Fruit fly (Drosophila melanogaster): ENCODE measurements around the gene CG6154.

The CG6154 gene

dm6 chr3R:26258384-26258819 is 4.1 kb upstream of the CG6154 start (continued):
- TF ChIP-seq Trl (optimal IDR thresholded peaks at IDR 0.05) (peak; percentile 73 to 87), Trl (GFP tag; optimal IDR thresholded peaks at IDR 0.05) (no peak), Rfx (GFP tag; IDR thresholded peaks at IDR 0.05) (peak; percentile 27; the same call in 1 of the 2 replicates), Pdp1 (GFP tag; optimal IDR thresholded peaks at IDR 0.05) (peak in 1 of 2 experiments; percentile 90), Ets97D (GFP tag; optimal IDR thresholded peaks at IDR 0.05) (no peak), CG34376 (GFP tag; optimal IDR thresholded peaks at IDR 0.05) (peak; percentile 45), sqz (GFP tag; optimal IDR thresholded peaks at IDR 0.05) (peak; percentile 80), CG18011 (GFP tag; optimal IDR thresholded peaks at IDR 0.05) (no peak), hbn (GFP tag; IDR thresholded peaks at IDR 0.05; ENCODE audit: partially characterized antibody) (no peak)

dm6 chr3R:26258955-26259354 is 3.5 kb upstream of the CG6154 start:
- TF ChIP-seq gcm (GFP tag; optimal IDR thresholded peaks at IDR 0.05) (peak; percentile 35), her (GFP tag; optimal IDR thresholded peaks at IDR 0.05) (no peak), gsb-n (tag; optimal IDR thresholded peaks at IDR 0.05) (peak; percentile 12), Hr78 (GFP tag; optimal IDR thresholded peaks at IDR 0.05) (peak in 1 of 2 experiments; percentile 74), CG14860 (GFP tag; IDR thresholded peaks at IDR 0.05; ENCODE audit: partially characterized antibody) (no peak), Hmx (GFP tag; optimal IDR thresholded peaks at IDR 0.05) (no peak), CG7556 (GFP tag; optimal IDR thresholded peaks at IDR 0.05) (no peak), crol (GFP tag; IDR thresholded peaks at IDR 0.05) (no peak), lab (GFP tag; optimal IDR thresholded peaks at IDR 0.05) (peak; percentile 28), CG12769 (tag; optimal IDR thresholded peaks at IDR 0.05) (peak; percentile 35), Pdp1 (GFP tag; optimal IDR thresholded peaks at IDR 0.05) (peak in 1 of 2 experiments; percentile 99), CG10321 (GFP tag; IDR thresholded peaks at IDR 0.05) (peak; percentile 71), Deaf1 (tag; optimal IDR thresholded peaks at IDR 0.05) (peak; percentile 61), Abd-B (GFP tag; optimal IDR thresholded peaks at IDR 0.05) (peak; percentile 4), bcd (GFP tag; optimal IDR thresholded peaks at IDR 0.05) (no peak), Neu2 (GFP tag; optimal IDR thresholded peaks at IDR 0.05; ENCODE audit: borderline replicate concordance) (no peak), kni (GFP tag; optimal IDR thresholded peaks at IDR 0.05) (peak; percentile 28), ci (GFP tag; IDR thresholded peaks at IDR 0.05) (peak; percentile 50; the same call in 1 of the 3 replicates), cad (GFP tag; optimal IDR thresholded peaks at IDR 0.05) (peak; percentile 53), CG3995 (GFP tag; optimal IDR thresholded peaks at IDR 0.05) (peak; percentile 3), CG7271 (tag; optimal IDR thresholded peaks at IDR 0.05) (peak; percentile 10), CG2199 (GFP tag; IDR thresholded peaks at IDR 0.05) (peak; percentile 68; the same call in 1 of the 3 replicates), ERR (GFP tag; optimal IDR thresholded peaks at IDR 0.05) (peak; percentile 99), Med (GFP tag) (peak; percentile 77), sqz (GFP tag; optimal IDR thresholded peaks at IDR 0.05) (peak; percentile 58), al (GFP tag; IDR thresholded peaks at IDR 0.05) (no peak), CG11504 (tag; optimal IDR thresholded peaks at IDR 0.05) (peak; percentile 100), HLHmδ (GFP tag; optimal IDR thresholded peaks at IDR 0.05) (peak; percentile 42), Opbp (GFP tag; IDR thresholded peaks at IDR 0.05; ENCODE audit: partially characterized antibody) (0 out of 3 replicates have a peak, but pooled peaks have one; percentile 44), CG1832 (GFP tag; optimal IDR thresholded peaks at IDR 0.05) (peak; percentile 49), Xbp1 (GFP tag; optimal IDR thresholded peaks at IDR 0.05) (peak; percentile 40), CG15514 (GFP tag; optimal IDR thresholded peaks at IDR 0.05) (peak; percentile 5), pzg (GFP tag; optimal IDR thresholded peaks at IDR 0.05) (no peak), pros (GFP tag; optimal IDR thresholded peaks at IDR 0.05) (peak; percentile 31), sd (tag; optimal IDR thresholded peaks at IDR 0.05) (peak; percentile 64), ftz-f1 (GFP tag; optimal IDR thresholded peaks at IDR 0.05) (peak; percentile 91), ewg (GFP tag; optimal IDR thresholded peaks at IDR 0.05) (peak; percentile 23), vvl (GFP tag; IDR thresholded peaks at IDR 0.05) (peak; percentile 25; the same call in 1 of the 2 replicates), Hr51 (GFP tag; optimal IDR thresholded peaks at IDR 0.05) (peak in 1 of 2 experiments; percentile 20), abd-A (tag; optimal IDR thresholded peaks at IDR 0.05) (peak; percentile 98)

All from whole organism, embryonic.